Worm (Caenorhabditis elegans) whole organism, young adult: ENCODE data around the gene F53G2.1.

Experiments
- attf-5 ChIP-seq: fragments of 200-800 bp; sonication (Bioruptor generic); optimal IDR thresholded peaks from 2 replicates; lab custom pipeline; 2018; ENCODE audit warnings: mild to moderate bottlenecking, missing genetic modification characterization, missing compliant biosample characterization
- hsf-1 ChIP-seq: fragments of 200-800 bp; sonication (Bioruptor generic); IDR thresholded peaks from 2 replicates; pipeline ENCODE4 v1.3.6; 2022; ENCODE audit warnings: missing genetic modification reagents, missing genetic modification characterization, missing compliant biosample characterization
- somi-1 ChIP-seq: fragments of 200-800 bp; sonication (Bioruptor generic); optimal IDR thresholded peaks from 2 replicates; lab custom pipeline; 2018; ENCODE audit warnings: mild to moderate bottlenecking, missing genetic modification characterization, missing compliant biosample characterization
- unc-62 ChIP-seq: fragments of 150-350 bp; optimal IDR thresholded peaks from 2 replicates; lab custom pipeline; 2014; ENCODE audit warnings: missing biosample characterization, missing genetic modification reagents, missing genetic modification characterization
- zfh-2 ChIP-seq: fragments of 200-800 bp; sonication (Bioruptor generic); conservative IDR thresholded peaks from 2 replicates; pipeline ENCODE4 v1.3.6; 2022; ENCODE audit warnings: missing genetic modification reagents, missing genetic modification characterization, missing compliant biosample characterization

- TF ChIP-seq hsf-1: no peak
- no peak for TF ChIP-seq unc-62 (GFP tag; lab: Kevin White, UChicago)
- TF ChIP-seq zfh-2: peak; percentile 86
- no peak for TF ChIP-seq attf-5 (GFP tag; lab: Kevin White, UChicago)
- TF ChIP-seq somi-1: no peak
These were observed 31.5 kb upstream of the F53G2.1 start for ce11 chrII:2456973-2457372.
